Worm (Caenorhabditis elegans): ENCODE data around the gene cyp-33D3.
A peak's percentile ranks its signal among the peaks of the same experiment; 100 is the strongest.

Gene cyp-33D3

ce11 chrV:18837125-18837524 lies at the start of gene cyp-33D3:
cyp-33D3 (minus strand) TSS chrV:18837225.
- no peak for TF ChIP-seq nhr-179 (tag; optimal IDR thresholded peaks at IDR 0.05)
- TF ChIP-seq lin-26 (GFP tag; IDR thresholded peaks at IDR 0.05): no peak
- TF ChIP-seq pha-4 (tag; optimal IDR thresholded peaks at IDR 0.05): no peak
- TF ChIP-seq attf-6 (GFP tag; IDR thresholded peaks at IDR 0.05): no peak
- no peak for TF ChIP-seq zim-3 (tag; optimal IDR thresholded peaks at IDR 0.05)
- no peak for TF ChIP-seq F39B2.1 (GFP tag; IDR thresholded peaks at IDR 0.05)
- TF ChIP-seq aptf-3 (GFP tag; IDR thresholded peaks at IDR 0.05): no peak

- peak; percentile 46; the same call in 1 of the 2 replicates for TF ChIP-seq C17E4.6 (GFP tag; IDR thresholded peaks at IDR 0.05)
- 0 out of 2 replicates have a peak, but pooled peaks have one; percentile 8 for TF ChIP-seq D2030.7 (GFP tag; IDR thresholded peaks at IDR 0.05)
- peak; percentile 62; the same call in 1 of the 2 replicates for TF ChIP-seq aptf-3 (GFP tag; IDR thresholded peaks at IDR 0.05)
- 0 out of 2 replicates have a peak, but pooled peaks have one; percentile 39 for TF ChIP-seq Y53G8AR.9 (GFP tag; conservative IDR thresholded peaks at IDR 0.05)
- 0 out of 2 replicates have a peak, but pooled peaks have one; percentile 13 for TF ChIP-seq bed-2 (GFP tag; IDR thresholded peaks at IDR 0.05)
- peak; percentile 41 for TF ChIP-seq egrh-3 (GFP tag; IDR thresholded peaks at IDR 0.05)
- 0 out of 2 replicates have a peak, but pooled peaks have one; percentile 11 for TF ChIP-seq nhr-120 (GFP tag; IDR thresholded peaks at IDR 0.05)
These were observed 46.0 kb upstream of the cyp-33D3 start for ce11 chrV:18882990-18883389.

ce11 chrV:18873833-18874232 lies 36.8 kb upstream of the cyp-33D3 start, which contains the start of gene ceh-51:
ceh-51 (plus strand) TSS chrV:18874133.
- TF ChIP-seq sdz-38 (tag; optimal IDR thresholded peaks at IDR 0.05): no peak

DNA sequence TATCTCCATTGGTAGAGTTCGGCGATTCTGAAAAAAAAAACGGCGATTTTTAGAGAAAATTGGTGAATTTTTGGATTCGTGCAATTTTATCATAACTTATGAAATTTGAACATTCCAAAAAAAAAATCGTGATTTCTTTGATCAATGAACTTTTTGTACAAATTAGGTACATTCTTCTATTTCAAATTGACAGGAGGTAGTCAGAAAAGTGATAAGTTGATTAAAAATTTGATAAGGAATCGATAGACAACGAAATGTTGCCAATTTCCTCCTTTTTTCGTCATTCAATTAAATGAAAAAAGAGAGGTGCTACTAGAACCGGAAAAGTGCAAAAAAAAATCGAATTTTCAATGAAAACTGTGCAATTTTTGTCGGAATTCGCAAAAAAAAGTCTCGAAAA lies 33.9 kb upstream of the cyp-33D3 start:
- TF ChIP-seq cebp-1 (GFP tag; IDR thresholded peaks at IDR 0.05) (no peak), cebp-1 (tag; optimal IDR thresholded peaks at IDR 0.05) (peak; percentile 10), unc-62 (GFP tag; optimal IDR thresholded peaks at IDR 0.05) (peak; percentile 85), nhr-120 (GFP tag; IDR thresholded peaks at IDR 0.05) (no peak), nhr-80 (tag; optimal IDR thresholded peaks at IDR 0.05) (peak; percentile 62), ceh-100 (GFP tag; IDR thresholded peaks at IDR 0.05) (no peak)

- peak; percentile 73; the same call in 1 of the 2 replicates for TF ChIP-seq hmg-1.2 (GFP tag; IDR thresholded peaks at IDR 0.05)
- no peak for TF ChIP-seq cebp-1 (GFP tag; IDR thresholded peaks at IDR 0.05)
- peak; percentile 12 for TF ChIP-seq cebp-1 (tag; optimal IDR thresholded peaks at IDR 0.05)
- TF ChIP-seq K12H6.12 (tag; optimal IDR thresholded peaks at IDR 0.05): peak; percentile 25
- no peak for TF ChIP-seq unc-62 (GFP tag; optimal IDR thresholded peaks at IDR 0.05)
- peak; percentile 27 for TF ChIP-seq nhr-80 (tag; optimal IDR thresholded peaks at IDR 0.05)
These were observed 31.5 kb upstream of the cyp-33D3 start for ce11 chrV:18868517-18868916.

- TF ChIP-seq ceh-91 (GFP tag; IDR thresholded peaks at IDR 0.05) (no peak), egl-44 (GFP tag; IDR thresholded peaks at IDR 0.05) (no peak), D2030.7 (GFP tag; IDR thresholded peaks at IDR 0.05) (no peak), mel-28 (tag; optimal IDR thresholded peaks at IDR 0.05; ENCODE audit: borderline replicate concordance) (no peak), ZK185.1 (tag; optimal IDR thresholded peaks at IDR 0.05; ENCODE audit: poor library complexity, severe bottlenecking) (no peak), ztf-22 (GFP tag; optimal IDR thresholded peaks at IDR 0.05) (no peak), ceh-58 (GFP tag; IDR thresholded peaks at IDR 0.05) (no peak), Y67H2A.10 (GFP tag; conservative IDR thresholded peaks at IDR 0.05) (no peak), hsf-1 (GFP tag; IDR thresholded peaks at IDR 0.05) (no peak), mcd-1 (GFP tag; IDR thresholded peaks at IDR 0.05) (no peak), F33H1.4 (GFP tag; IDR thresholded peaks at IDR 0.05) (no peak), ceh-100 (GFP tag; IDR thresholded peaks at IDR 0.05) (no peak), ama-1 (optimal IDR thresholded peaks at IDR 0.05) (no peak), ama-1 (GFP tag; optimal IDR thresholded peaks at IDR 0.05) (no peak), hmg-1.2 (GFP tag; IDR thresholded peaks at IDR 0.05) (no peak), attf-3 (GFP tag; conservative IDR thresholded peaks at IDR 0.05) (no peak), hrde-1 (tag; optimal IDR thresholded peaks at IDR 0.05; ENCODE audit: borderline replicate concordance) (no peak), hlh-26 (GFP tag; conservative IDR thresholded peaks at IDR 0.05) (no peak), snpc-3.4 (tag; optimal IDR thresholded peaks at IDR 0.05) (no peak), hlh-12 (tag; optimal IDR thresholded peaks at IDR 0.05) (no peak)
These were observed 22.1 kb upstream of the cyp-33D3 start, which contains the start of gene wars-1 for ce11 chrV:18859121-18859520. wars-1 (minus strand) TSS chrV:18859221.

Measured in whole organism, young adult.